Fruit fly (Drosophila melanogaster) whole organism, prepupa: ENCODE results near the gene Atg4b.

Source experiments
- Hr4 ChIP-seq: fragments of 200-800 bp; sonication (Bioruptor generic); optimal IDR thresholded peaks from 3 replicates; lab custom pipeline; 2016; ENCODE audit warnings: missing biosample characterization, missing genetic modification characterization
- Lpt ChIP-seq: fragments of 200-800 bp; sonication (Bioruptor generic); optimal IDR thresholded peaks from 3 replicates; lab custom pipeline; 2016; ENCODE audit warnings: missing biosample characterization, missing genetic modification characterization
- spab ChIP-seq: fragments of 200-800 bp; sonication (Bioruptor generic); optimal IDR thresholded peaks from 2 replicates; lab custom pipeline; 2017; ENCODE audit warnings: missing biosample characterization, mild to moderate bottlenecking, missing genetic modification characterization, missing genetic modification reagents

dm6 chr3R:15356152-15356551, 572 bp downstream of the Atg4b start:
- TF ChIP-seq Hr4 = no peak
- no peak for TF ChIP-seq spab (GFP tag; lab: Kevin White, UChicago)
- TF ChIP-seq Lpt (GFP tag; lab: Kevin White, UChicago) = no peak
